Fruit fly (Drosophila melanogaster): ENCODE results near the gene Nak.

- TF ChIP-seq Mnt (GFP tag; optimal IDR thresholded peaks at IDR 0.05) = peak; percentile 68
- peak; percentile 81 for TF ChIP-seq CG7045 (GFP tag; optimal IDR thresholded peaks at IDR 0.05)
- peak; percentile 74 for TF ChIP-seq CG12768 (GFP tag; optimal IDR thresholded peaks at IDR 0.05)
- TF ChIP-seq CG1620 (GFP tag; optimal IDR thresholded peaks at IDR 0.05) = no peak
- peak; percentile 91 for TF ChIP-seq CG14711 (tag; optimal IDR thresholded peaks at IDR 0.05)
- TF ChIP-seq CG11617 (GFP tag; optimal IDR thresholded peaks at IDR 0.05) = peak; percentile 89
- TF ChIP-seq Hr96 (GFP tag; optimal IDR thresholded peaks at IDR 0.05) = no peak
- TF ChIP-seq kay (GFP tag; ENCODE audit: borderline replicate concordance) = peak; percentile 95
These were observed 11.3 kb downstream of the Nak start, which contains the start of gene Bhmt for dm6 chr2L:18957142-18957674.
